Fruit fly (Drosophila melanogaster) whole organism, embryonic: Measurements from ENCODE around the gene CG10343.

ENCODE experiments used
- Abd-B ChIP-seq: fragments of 200-800 bp; sonication (Bioruptor generic); optimal IDR thresholded peaks from 2 replicates; lab custom pipeline; 2018; ENCODE audit warnings: missing biosample characterization, mild to moderate bottlenecking, missing genetic modification characterization, moderate library complexity
- Atf3 ChIP-seq: fragments of 200-800 bp; sonication (Bioruptor generic); optimal IDR thresholded peaks from 3 replicates; lab custom pipeline; 2016; ENCODE audit warnings: missing biosample characterization, missing genetic modification characterization
- Atf6 ChIP-seq: fragments of 200-800 bp; sonication (Bioruptor generic); IDR thresholded peaks from 2 replicates; pipeline ENCODE4 v1.3.6; 2022; ENCODE audit warnings: missing biosample characterization, missing genetic modification characterization
- CG10366 ChIP-seq: fragments of 200-800 bp; sonication (Bioruptor generic); IDR thresholded peaks from 2 replicates; pipeline ENCODE4 v1.3.6; 2022; ENCODE audit warnings: missing biosample characterization, missing genetic modification characterization
- CG10979 ChIP-seq: fragments of 200-800 bp; sonication (Bioruptor generic); optimal IDR thresholded peaks from 2 replicates; lab custom pipeline; 2018; ENCODE audit warnings: missing biosample characterization, mild to moderate bottlenecking, missing genetic modification characterization, moderate library complexity
- CG12155 ChIP-seq: fragments of 200-800 bp; sonication (Bioruptor generic); optimal IDR thresholded peaks from 3 replicates; lab custom pipeline; 2016; ENCODE audit warnings: missing biosample characterization, missing genetic modification characterization
- CG14050 ChIP-seq: fragments of 200-800 bp; sonication (Bioruptor generic); IDR thresholded peaks from 3 replicates; pipeline ENCODE4 v1.3.6; 2022; ENCODE audit warnings: missing biosample characterization, missing genetic modification characterization
- CG17802 ChIP-seq: fragments of 200-800 bp; sonication (Bioruptor generic); optimal IDR thresholded peaks from 2 replicates; lab custom pipeline; 2018; ENCODE audit warnings: missing biosample characterization, mild to moderate bottlenecking, missing genetic modification characterization, moderate library complexity
- CG18262 ChIP-seq: fragments of 200-800 bp; optimal IDR thresholded peaks from 3 replicates; lab custom pipeline; 2019; ENCODE audit warnings: missing biosample characterization, mild to moderate bottlenecking, missing genetic modification characterization, moderate library complexity
- CG33213 ChIP-seq: fragments of 200-800 bp; sonication (Bioruptor generic); optimal IDR thresholded peaks from 3 replicates; lab custom pipeline; 2016; ENCODE audit warnings: missing biosample characterization, missing genetic modification characterization
- CG4820 ChIP-seq: fragments of 200-800 bp; sonication (Bioruptor generic); optimal IDR thresholded peaks from 3 replicates; lab custom pipeline; 2016; ENCODE audit warnings: missing biosample characterization, missing genetic modification characterization
- CG5180 ChIP-seq: fragments of 200-800 bp; sonication (Bioruptor generic); optimal IDR thresholded peaks from 3 replicates; lab custom pipeline; 2017; ENCODE audit warnings: missing biosample characterization, missing genetic modification characterization, mild to moderate bottlenecking, moderate library complexity, missing genetic modification reagents
- CG6654 ChIP-seq: fragments of 200-800 bp; sonication (Bioruptor generic); optimal IDR thresholded peaks from 2 replicates; lab custom pipeline; 2017; ENCODE audit warnings: missing biosample characterization, mild to moderate bottlenecking, missing genetic modification characterization
- CG7271 ChIP-seq: fragments of 200-800 bp; sonication (Bioruptor generic); optimal IDR thresholded peaks from 2 replicates; lab custom pipeline; 2018; ENCODE audit warnings: missing biosample characterization, mild to moderate bottlenecking, missing genetic modification characterization, moderate library complexity
- CG7372 ChIP-seq: fragments of 200-800 bp; sonication (Bioruptor generic); IDR thresholded peaks from 2 replicates; pipeline ENCODE4 v1.3.6; 2022; ENCODE audit warnings: missing biosample characterization, missing genetic modification characterization
- CG8281 ChIP-seq: fragments of 200-800 bp; sonication (Bioruptor generic); optimal IDR thresholded peaks from 2 replicates; lab custom pipeline; 2018; ENCODE audit warnings: missing biosample characterization, mild to moderate bottlenecking, missing genetic modification characterization, moderate library complexity
- CG9437 ChIP-seq: fragments of 200-800 bp; sonication (Bioruptor generic); optimal IDR thresholded peaks from 2 replicates; lab custom pipeline; 2018; ENCODE audit warnings: missing biosample characterization, mild to moderate bottlenecking, missing genetic modification characterization
- CG9876 ChIP-seq: fragments of 200-800 bp; sonication (Bioruptor generic); optimal IDR thresholded peaks from 2 replicates; lab custom pipeline; 2016; ENCODE audit warnings: missing biosample characterization, missing genetic modification characterization
- D ChIP-seq, 2 experiments: fragments of 200-800 bp in 1 of 2; fragments of >200 bp in 1 of 2; sonication (Bioruptor generic) in 1 of 2; optimal IDR thresholded peaks; 2 replicates in 1 of 2; 3 replicates in 1 of 2; lab custom pipeline; 2017; ENCODE audit warnings: mild to moderate bottlenecking in 1 of 2, missing biosample characterization in 1 of 2, missing genetic modification characterization in 1 of 2, missing genetic modification reagents in 1 of 2
- Dad ChIP-seq: fragments of 200-800 bp; sonication (Bioruptor generic); optimal IDR thresholded peaks from 3 replicates; lab custom pipeline; 2016; ENCODE audit warnings: missing biosample characterization, missing genetic modification characterization
- Dip2 ChIP-seq: fragments of 200-800 bp; sonication (Bioruptor generic); IDR thresholded peaks from 2 replicates; pipeline ENCODE4 v1.3.6; 2022; ENCODE audit warnings: missing biosample characterization, missing genetic modification characterization
- ERR ChIP-seq: fragments of 200-800 bp; sonication (Bioruptor generic); optimal IDR thresholded peaks from 2 replicates; lab custom pipeline; 2016; ENCODE audit warnings: missing biosample characterization, missing genetic modification characterization
- Ets65A ChIP-seq: fragments of 200-800 bp; sonication (Bioruptor generic); peaks from one replicate; lab custom pipeline; 2016; ENCODE audit warnings: missing biosample characterization, missing genetic modification characterization
- Fer3 ChIP-seq: fragments of 200-800 bp; sonication (Bioruptor generic); optimal IDR thresholded peaks from 2 replicates; lab custom pipeline; 2018; ENCODE audit warnings: missing biosample characterization, mild to moderate bottlenecking, missing genetic modification characterization, moderate library complexity
- HLH54F ChIP-seq: fragments of 200-800 bp; sonication (Bioruptor generic); optimal IDR thresholded peaks from 3 replicates; lab custom pipeline; 2016; ENCODE audit warnings: missing biosample characterization, missing genetic modification characterization
- Hand ChIP-seq: fragments of 200-800 bp; sonication (Bioruptor generic); optimal IDR thresholded peaks from 2 replicates; lab custom pipeline; 2017; ENCODE audit warnings: mild to moderate bottlenecking, missing biosample characterization, missing genetic modification reagents, missing genetic modification characterization
- HmgZ ChIP-seq: fragments of 200-800 bp; sonication (Bioruptor generic); optimal IDR thresholded peaks from 2 replicates; lab custom pipeline; 2018; ENCODE audit warnings: missing biosample characterization, mild to moderate bottlenecking, missing genetic modification characterization
- Lpt ChIP-seq: fragments of >200 bp; optimal IDR thresholded peaks from 2 replicates; lab custom pipeline; 2018; ENCODE audit warnings: missing biosample characterization, missing genetic modification characterization
- Max ChIP-seq: fragments of 200-800 bp; sonication (Bioruptor generic); optimal IDR thresholded peaks from 2 replicates; lab custom pipeline; 2016; ENCODE audit warnings: missing biosample characterization, mild to moderate bottlenecking, missing genetic modification characterization
- Opbp ChIP-seq: fragments of 200-800 bp; sonication (Bioruptor generic); IDR thresholded peaks from 3 replicates; pipeline ENCODE4 v1.3.6; 2022; ENCODE audit warnings: missing biosample characterization, missing genetic modification characterization; ENCODE audit not compliant: partially characterized antibody
- Ptx1 ChIP-seq: fragments of 200-800 bp; sonication (Bioruptor generic); IDR thresholded peaks from 2 replicates; pipeline ENCODE4 v1.3.6; 2022; ENCODE audit warnings: missing biosample characterization, missing genetic modification characterization
- Xrp1 ChIP-seq: fragments of 200-800 bp; sonication (Bioruptor generic); IDR thresholded peaks from 2 replicates; pipeline ENCODE4 v1.3.6; 2022; ENCODE audit warnings: missing biosample characterization, missing genetic modification characterization
- az2 ChIP-seq: fragments of 200-800 bp; sonication (Bioruptor generic); optimal IDR thresholded peaks from 3 replicates; lab custom pipeline; 2016; ENCODE audit warnings: missing biosample characterization, missing genetic modification characterization
- bbx ChIP-seq: fragments of 200-800 bp; sonication (Bioruptor generic); IDR thresholded peaks from 2 replicates; pipeline ENCODE4 v1.3.6; 2022; ENCODE audit warnings: missing biosample characterization, missing genetic modification characterization; ENCODE audit not compliant: partially characterized antibody
- cg ChIP-seq: fragments of 200-800 bp; sonication (Bioruptor generic); optimal IDR thresholded peaks from 3 replicates; lab custom pipeline; 2019; ENCODE audit warnings: missing biosample characterization, mild to moderate bottlenecking, missing genetic modification characterization, moderate library complexity
- gsb-n ChIP-seq: fragments of 200-800 bp; sonication (Bioruptor generic); optimal IDR thresholded peaks from 3 replicates; lab custom pipeline; 2018; ENCODE audit warnings: missing biosample characterization, mild to moderate bottlenecking, missing genetic modification characterization
- jigr1 ChIP-seq: fragments of 200-800 bp; sonication (Bioruptor generic); IDR thresholded peaks from 3 replicates; pipeline ENCODE4 v1.3.6; 2022; ENCODE audit warnings: missing biosample characterization, missing genetic modification characterization
- maf-S ChIP-seq: fragments of 200-800 bp; sonication (Bioruptor generic); optimal IDR thresholded peaks from 2 replicates; lab custom pipeline; 2016; ENCODE audit warnings: missing biosample characterization, missing genetic modification characterization
- nerfin-1 ChIP-seq: fragments of 200-800 bp; sonication (Bioruptor generic); optimal IDR thresholded peaks from 3 replicates; lab custom pipeline; 2019; ENCODE audit warnings: missing biosample characterization, mild to moderate bottlenecking, missing genetic modification characterization, moderate library complexity
- nmo ChIP-seq: fragments of 200-800 bp; sonication (Bioruptor generic); optimal IDR thresholded peaks from 2 replicates; lab custom pipeline; 2018; ENCODE audit warnings: missing biosample characterization, mild to moderate bottlenecking, missing genetic modification characterization, moderate library complexity
- psq ChIP-seq: fragments of 200-800 bp; sonication (Bioruptor generic); optimal IDR thresholded peaks from 2 replicates; lab custom pipeline; 2017; ENCODE audit warnings: missing biosample characterization, missing genetic modification characterization
- sqz ChIP-seq: fragments of 200-800 bp; sonication (Bioruptor generic); optimal IDR thresholded peaks from 3 replicates; lab custom pipeline; 2018; ENCODE audit warnings: missing biosample characterization, mild to moderate bottlenecking, missing genetic modification characterization
- tap ChIP-seq: fragments of 200-800 bp; optimal IDR thresholded peaks from 3 replicates; lab custom pipeline; 2019; ENCODE audit warnings: missing biosample characterization, mild to moderate bottlenecking, missing genetic modification characterization, moderate library complexity
- toy ChIP-seq: fragments of 200-800 bp; sonication (Bioruptor generic); IDR thresholded peaks from 2 replicates; pipeline ENCODE4 v1.3.6; 2022; ENCODE audit warnings: missing biosample characterization, missing genetic modification characterization
- twi ChIP-seq: fragments of 200-800 bp; optimal IDR thresholded peaks from 2 replicates; lab custom pipeline; 2019; ENCODE audit warnings: missing biosample characterization, mild to moderate bottlenecking, missing genetic modification characterization, moderate library complexity
- unc-4 ChIP-seq: fragments of 200-800 bp; sonication (Bioruptor generic); IDR thresholded peaks from 2 replicates; pipeline ENCODE4 v1.3.6; 2022; ENCODE audit warnings: missing biosample characterization, missing genetic modification characterization; ENCODE audit not compliant: partially characterized antibody
- vnd ChIP-seq: fragments of 200-800 bp; sonication (Bioruptor generic); IDR thresholded peaks from 3 replicates; pipeline ENCODE4 v1.3.6; 2022; ENCODE audit warnings: missing biosample characterization, missing genetic modification characterization; ENCODE audit not compliant: partially characterized antibody
- vvl ChIP-seq: fragments of 200-800 bp; sonication (Bioruptor generic); IDR thresholded peaks from 2 replicates; pipeline ENCODE4 v1.3.6; 2022; ENCODE audit warnings: missing biosample characterization, missing genetic modification characterization

Gene CG10343

DNA sequence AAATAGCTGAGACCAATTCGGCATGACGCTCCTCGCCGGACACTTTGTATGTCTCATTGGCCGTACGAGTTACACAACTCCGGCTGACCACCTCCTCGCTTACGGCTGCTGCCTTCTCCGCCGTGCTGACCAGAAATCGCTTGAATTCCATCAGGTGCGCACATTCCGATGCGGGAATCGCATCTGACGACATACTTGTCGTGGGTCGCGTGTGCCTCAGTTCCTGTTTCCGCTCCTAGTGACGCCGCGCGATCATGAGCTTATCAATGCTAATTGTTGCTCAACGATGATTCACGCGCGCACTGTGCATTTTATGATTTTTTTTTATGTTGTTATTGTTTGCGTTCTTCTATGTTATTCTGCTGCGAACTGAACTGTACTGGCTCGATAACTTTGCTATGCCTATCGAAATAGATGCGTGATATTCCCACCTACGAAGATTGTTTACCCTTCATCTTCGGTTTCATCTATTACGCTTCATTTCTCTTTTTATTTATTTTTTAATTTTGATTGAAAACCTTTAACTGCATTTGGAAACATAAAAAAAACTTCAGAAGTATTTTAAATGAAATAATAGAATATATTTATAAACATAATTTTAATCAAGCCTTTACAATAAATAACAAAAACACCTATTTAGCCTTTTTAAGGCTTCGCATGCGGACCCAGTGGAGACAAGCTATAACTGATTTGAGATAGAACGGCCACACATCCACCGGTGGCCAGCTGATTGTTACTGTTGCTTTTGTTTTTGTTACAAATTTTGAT lies at the start of gene CG10343, which contains the start of gene CG10376 (continued):
- TF ChIP-seq Dad (peak; percentile 54), Opbp (peak; percentile 72; the same call in 2 of the 3 replicates), Fer3 (tag; lab: Kevin White, UChicago) (peak; percentile 87), ERR (GFP tag; lab: Kevin White, UChicago) (no peak), CG4820 (GFP tag; lab: Kevin White, UChicago) (peak; percentile 81), gsb-n (tag; lab: Kevin White, UChicago) (peak; percentile 90), CG18262 (peak; percentile 93), vnd (GFP tag; lab: Robert Waterston, UW) (no peak), CG6654 (peak; percentile 51), tap (tag; lab: Kevin White, UChicago) (peak; percentile 83), CG10979 (tag; lab: Kevin White, UChicago) (peak; percentile 88), Ptx1 (GFP tag; lab: Robert Waterston, UW) (peak; percentile 93), CG17802 (tag; lab: Kevin White, UChicago) (peak; percentile 95), nmo (GFP tag; lab: Kevin White, UChicago) (peak; percentile 98), Lpt (GFP tag; lab: Kevin White, UChicago) (no peak), Atf6 (GFP tag; lab: Robert Waterston, UW) (peak; percentile 80), CG7271 (peak; percentile 66), bbx (GFP tag; lab: Robert Waterston, UW) (peak; percentile 84), CG12155 (GFP tag; lab: Kevin White, UChicago) (peak; percentile 83), nerfin-1 (tag; lab: Kevin White, UChicago) (peak; percentile 99), CG5180 (GFP tag; lab: Kevin White, UChicago) (no peak), toy (GFP tag; lab: Robert Waterston, UW) (no peak; the same call in 1 of the 2 replicates), Atf3 (GFP tag; lab: Kevin White, UChicago) (peak; percentile 51), CG7372 (GFP tag; lab: Robert Waterston, UW) (peak; percentile 84), HmgZ (tag; lab: Kevin White, UChicago) (peak; percentile 81), psq (GFP tag; lab: Kevin White, UChicago) (peak; percentile 86), CG10366 (peak; percentile 81), D (optimal IDR thresholded peaks at IDR 0.05; lab: Kevin White, UChicago) (no peak), D (GFP tag; optimal IDR thresholded peaks at IDR 0.05; lab: Kevin White, UChicago) (peak; percentile 83), maf-S (GFP tag; lab: Kevin White, UChicago) (no peak), az2 (GFP tag; lab: Kevin White, UChicago) (peak; percentile 88), CG33213 (peak; percentile 5), vvl (GFP tag; lab: Robert Waterston, UW) (peak; percentile 76), HLH54F (GFP tag; lab: Kevin White, UChicago) (peak; percentile 58), Xrp1 (GFP tag; lab: Robert Waterston, UW) (peak; percentile 86), twi (tag; lab: Kevin White, UChicago) (peak; percentile 90), cg (no peak), Hand (GFP tag; lab: Kevin White, UChicago) (peak; percentile 41), CG9437 (GFP tag; lab: Kevin White, UChicago) (peak; percentile 81), Abd-B (GFP tag; lab: Kevin White, UChicago) (peak; percentile 98), CG14050 (GFP tag; lab: Robert Waterston, UW) (peak; percentile 66), Ets65A (GFP tag; lab: Kevin White, UChicago) (peak; percentile 98), jigr1 (GFP tag; lab: Robert Waterston, UW) (peak; percentile 72; the same call in 2 of the 3 replicates), sqz (peak; percentile 87), Dip2 (GFP tag; lab: Robert Waterston, UW) (0 out of 2 replicates have a peak, but pooled peaks have one; percentile 28), CG8281 (tag; lab: Kevin White, UChicago) (peak; percentile 70), unc-4 (GFP tag; lab: Robert Waterston, UW) (peak; percentile 40; the same call in 1 of the 2 replicates), CG9876 (GFP tag; lab: Kevin White, UChicago) (peak; percentile 43), Max (GFP tag; lab: Kevin White, UChicago) (peak; percentile 77)
